Worm (Caenorhabditis elegans): Measurements from ENCODE around the gene elb-1.

elb-1 gene

DNA sequence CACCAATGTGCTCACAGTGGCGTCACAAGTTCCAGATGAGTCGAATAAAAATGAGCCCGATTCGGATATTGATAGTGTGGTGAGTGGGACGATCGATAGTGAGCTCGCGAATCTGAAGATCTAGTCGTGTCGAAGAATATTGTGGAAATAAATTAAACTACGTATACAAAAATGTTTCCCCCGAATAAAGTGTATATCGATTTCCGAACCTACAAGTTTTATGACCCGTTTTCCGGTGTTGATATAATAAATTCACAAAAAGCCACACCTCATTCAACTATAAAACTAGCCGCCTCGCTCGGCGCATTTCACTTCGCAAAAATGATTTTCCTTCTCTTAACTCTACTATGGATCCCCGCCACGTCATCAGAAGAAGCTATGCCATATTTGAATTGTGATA lies 19.3 kb downstream of the elb-1 start, which contains the start of gene pqn-84:
Gene pqn-84 (plus strand): TSS at position 301 of the 400 bp plus-strand sequence.
- TF ChIP-seq lin-13 (tag; optimal IDR thresholded peaks at IDR 0.05) (no peak), snpc-4 (tag; optimal IDR thresholded peaks at IDR 0.05) (no peak), pha-4 (tag; optimal IDR thresholded peaks at IDR 0.05) (no peak), hlh-1 (tag; optimal IDR thresholded peaks at IDR 0.05) (no peak), ceh-43 (GFP tag; optimal IDR thresholded peaks at IDR 0.05) (no peak), M03D4.4 (tag; optimal IDR thresholded peaks at IDR 0.05) (no peak), ztf-11 (tag; optimal IDR thresholded peaks at IDR 0.05) (no peak), flh-1 (GFP tag; optimal IDR thresholded peaks at IDR 0.05) (no peak), mab-5 (tag; optimal IDR thresholded peaks at IDR 0.05) (no peak), nhr-237 (tag; optimal IDR thresholded peaks at IDR 0.05) (no peak), unc-120 (tag; optimal IDR thresholded peaks at IDR 0.05; ENCODE audit: poor library complexity, severe bottlenecking) (no peak), elt-3 (tag; optimal IDR thresholded peaks at IDR 0.05) (no peak), sem-2 (GFP tag; optimal IDR thresholded peaks at IDR 0.05) (no peak), mls-2 (tag; optimal IDR thresholded peaks at IDR 0.05) (no peak)

- no peak for TF ChIP-seq elt-1 (tag; optimal IDR thresholded peaks at IDR 0.05; ENCODE audit: borderline replicate concordance, insufficient read depth)
- no peak for TF ChIP-seq mep-1 (tag; optimal IDR thresholded peaks at IDR 0.05)
- TF ChIP-seq flh-1 (GFP tag; optimal IDR thresholded peaks at IDR 0.05), result no peak
- no peak for TF ChIP-seq nhr-28 (tag; optimal IDR thresholded peaks at IDR 0.05)
- no peak for TF ChIP-seq lin-32 (GFP tag; optimal IDR thresholded peaks at IDR 0.05)
- TF ChIP-seq ceh-83 (GFP tag; optimal IDR thresholded peaks at IDR 0.05), result no peak
- no peak for TF ChIP-seq blmp-1 (tag; optimal IDR thresholded peaks at IDR 0.05)
- no peak for TF ChIP-seq pha-4 (tag; optimal IDR thresholded peaks at IDR 0.05)
- TF ChIP-seq lin-13 (tag; optimal IDR thresholded peaks at IDR 0.05), result no peak
- TF ChIP-seq cnd-1 (tag; optimal IDR thresholded peaks at IDR 0.05), result no peak
- no peak for TF ChIP-seq M03D4.4 (tag; optimal IDR thresholded peaks at IDR 0.05)
Measured at ce11 chrIII:11698569-11698968, 20.7 kb downstream of the elb-1 start, which contains the start of gene Y41C4A.7. Gene Y41C4A.7, plus strand, starts transcription at chrIII:11698869.

ce11 chrIII:11696273-11696672 lies 23.0 kb downstream of the elb-1 start, which contains the start of gene Y41C4A.6:
Gene Y41C4A.6, plus strand, starts transcription at chrIII:11696573.
- TF ChIP-seq blmp-1 (tag; optimal IDR thresholded peaks at IDR 0.05), result no peak
- TF ChIP-seq pha-4 (tag; optimal IDR thresholded peaks at IDR 0.05), result no peak
- TF ChIP-seq hlh-1 (tag; optimal IDR thresholded peaks at IDR 0.05), result no peak
- no peak for TF ChIP-seq nhr-2 (tag; optimal IDR thresholded peaks at IDR 0.05)
- TF ChIP-seq lsy-2 (tag; optimal IDR thresholded peaks at IDR 0.05), result no peak
- TF ChIP-seq M03D4.4 (tag; optimal IDR thresholded peaks at IDR 0.05), result no peak
- no peak for TF ChIP-seq ham-2 (GFP tag; optimal IDR thresholded peaks at IDR 0.05)
- no peak for TF ChIP-seq sptf-1 (tag; optimal IDR thresholded peaks at IDR 0.05)
- TF ChIP-seq cnd-1 (tag; optimal IDR thresholded peaks at IDR 0.05), result no peak

DNA sequence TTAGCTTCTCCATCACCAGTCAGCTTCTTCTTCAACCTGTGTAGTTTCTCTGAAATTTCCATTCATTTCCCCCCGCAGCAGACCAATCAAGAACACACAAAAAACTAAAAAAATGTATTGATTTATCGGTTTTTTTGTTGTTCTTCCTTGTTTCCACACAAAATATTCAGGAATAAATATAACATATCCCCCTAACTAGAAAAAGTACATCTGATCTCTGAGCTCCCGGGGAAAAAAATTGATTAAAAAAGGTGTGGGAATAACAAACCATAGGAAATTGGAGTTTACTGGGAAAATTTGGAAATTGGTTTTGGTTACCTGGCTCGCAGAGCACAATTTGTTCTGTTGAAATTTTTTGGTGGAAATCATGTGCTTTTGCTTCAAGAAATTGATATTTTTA lies 24.3 kb downstream of the elb-1 start, which contains the start of gene Y41C4A.22:
Gene Y41C4A.22 (plus strand): TSS at position 301 of the 400 bp plus-strand sequence.
- TF ChIP-seq unc-62 (GFP tag; optimal IDR thresholded peaks at IDR 0.05) (no peak), drap-1 (GFP tag; optimal IDR thresholded peaks at IDR 0.05) (no peak), ceh-39 (tag; optimal IDR thresholded peaks at IDR 0.05) (no peak), tbx-8 (GFP tag; optimal IDR thresholded peaks at IDR 0.05) (no peak), elt-3 (tag; optimal IDR thresholded peaks at IDR 0.05) (no peak), ceh-43 (GFP tag; optimal IDR thresholded peaks at IDR 0.05) (no peak), mls-2 (tag; optimal IDR thresholded peaks at IDR 0.05) (no peak), sem-2 (GFP tag; optimal IDR thresholded peaks at IDR 0.05) (no peak), ces-1 (GFP tag; optimal IDR thresholded peaks at IDR 0.05) (no peak), nhr-28 (tag; optimal IDR thresholded peaks at IDR 0.05) (no peak), hlh-1 (tag; optimal IDR thresholded peaks at IDR 0.05) (no peak), pha-4 (tag; optimal IDR thresholded peaks at IDR 0.05) (no peak)

DNA sequence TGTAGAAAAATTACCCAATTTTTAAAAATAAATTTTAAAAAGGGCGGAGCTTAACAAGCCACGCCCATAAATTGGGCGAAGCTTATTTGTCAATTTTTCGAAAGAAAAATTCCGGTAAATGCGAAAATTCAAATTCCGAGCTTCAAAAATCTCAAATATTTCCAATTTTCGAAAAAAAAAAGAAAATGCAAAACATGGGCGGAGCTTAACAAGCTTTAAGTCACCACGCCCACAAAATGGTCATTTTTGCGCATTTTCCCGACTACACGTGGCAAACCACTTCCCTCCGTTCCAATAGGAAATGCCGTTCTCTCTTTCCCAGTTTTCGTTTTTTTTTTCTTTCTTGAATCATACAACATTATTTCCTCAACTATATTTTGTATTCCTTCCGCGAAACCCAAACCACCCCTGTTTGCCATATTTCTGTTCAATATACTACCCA lies 24.7 kb downstream of the elb-1 start:
- no peak for TF ChIP-seq mep-1 (tag; optimal IDR thresholded peaks at IDR 0.05)
- no peak for TF ChIP-seq lin-32 (GFP tag; optimal IDR thresholded peaks at IDR 0.05)
- no peak for TF ChIP-seq elt-1 (tag; optimal IDR thresholded peaks at IDR 0.05; ENCODE audit: borderline replicate concordance, insufficient read depth)
- TF ChIP-seq blmp-1 (tag; optimal IDR thresholded peaks at IDR 0.05), result no peak
- TF ChIP-seq ceh-83 (GFP tag; optimal IDR thresholded peaks at IDR 0.05), result no peak
- TF ChIP-seq ceh-39 (tag; optimal IDR thresholded peaks at IDR 0.05), result no peak
- no peak for TF ChIP-seq sptf-1 (tag; optimal IDR thresholded peaks at IDR 0.05)
- no peak for TF ChIP-seq nhr-2 (tag; optimal IDR thresholded peaks at IDR 0.05)
- TF ChIP-seq mls-2 (tag; optimal IDR thresholded peaks at IDR 0.05), result no peak
- TF ChIP-seq elt-3 (tag; optimal IDR thresholded peaks at IDR 0.05), result no peak
- no peak for TF ChIP-seq tbx-8 (GFP tag; optimal IDR thresholded peaks at IDR 0.05)
- TF ChIP-seq nhr-76 (tag; optimal IDR thresholded peaks at IDR 0.05), result no peak
- no peak for TF ChIP-seq snpc-4 (tag; optimal IDR thresholded peaks at IDR 0.05)
- TF ChIP-seq unc-39 (tag; optimal IDR thresholded peaks at IDR 0.05), result no peak
- TF ChIP-seq nhr-237 (tag; optimal IDR thresholded peaks at IDR 0.05), result no peak
- TF ChIP-seq zip-8 (tag; optimal IDR thresholded peaks at IDR 0.05), result no peak

Data from whole organism, mixed stage, embryonic.